Worm (Caenorhabditis elegans) whole organism, L3 larva: ENCODE data around the gene C03B1.10.
A peak's percentile ranks its signal among the peaks of the same experiment; 100 is the strongest.

ENCODE experiments used
- aly-2 ChIP-seq: fragments of 150-350 bp; optimal IDR thresholded peaks from 2 replicates; lab custom pipeline; 2014; ENCODE audit warnings: missing biosample characterization, missing genetic modification characterization
- ama-1 ChIP-seq: fragments of 150-350 bp; optimal IDR thresholded peaks from 2 replicates; lab custom pipeline; 2018
- ceh-16 ChIP-seq: sonication (generic microtip); optimal IDR thresholded peaks from 2 replicates; lab custom pipeline; 2017; ENCODE audit warnings: missing biosample characterization, missing genetic modification characterization
- ceh-28 ChIP-seq: fragments of 150-350 bp; optimal IDR thresholded peaks from 2 replicates; lab custom pipeline; 2014; ENCODE audit warnings: missing biosample characterization, missing genetic modification reagents, missing genetic modification characterization
- ceh-82 ChIP-seq: fragments of 150-350 bp; optimal IDR thresholded peaks from 2 replicates; lab custom pipeline; 2014; ENCODE audit warnings: missing biosample characterization, missing genetic modification characterization
- daf-12 ChIP-seq: fragments of 150-350 bp; optimal IDR thresholded peaks from 2 replicates; lab custom pipeline; 2014; ENCODE audit warnings: missing biosample characterization, missing genetic modification reagents, missing genetic modification characterization
- egl-27 ChIP-seq: sonication (generic microtip); optimal IDR thresholded peaks from 4 replicates; lab custom pipeline; 2017; ENCODE audit warnings: missing biosample characterization, missing genetic modification reagents, missing genetic modification characterization
- egl-5 ChIP-seq: fragments of 150-350 bp; optimal IDR thresholded peaks from 2 replicates; lab custom pipeline; 2017; ENCODE audit warnings: missing biosample characterization, missing genetic modification reagents, missing genetic modification characterization, inconsistent platforms
- elt-1 ChIP-seq: fragments of 150-350 bp; optimal IDR thresholded peaks from 2 replicates; lab custom pipeline; 2014; ENCODE audit warnings: missing biosample characterization, missing genetic modification characterization
- elt-2 ChIP-seq: sonication (generic microtip); optimal IDR thresholded peaks from 2 replicates; lab custom pipeline; 2016; ENCODE audit warnings: missing genetic modification reagents, mild to moderate bottlenecking, missing genetic modification characterization, missing compliant biosample characterization
- elt-3 ChIP-seq, 3 experiments: fragments of 150-350 bp in 1 of 3; sonication (generic microtip) in 2 of 3; optimal IDR thresholded peaks; 2 replicates in 2 of 3; 4 replicates in 1 of 3; lab custom pipeline; 2014 to 2017; ENCODE audit warnings: missing biosample characterization in 3 of 3, missing genetic modification characterization in 3 of 3
- fkh-10 ChIP-seq: sonication (generic microtip); optimal IDR thresholded peaks from 2 replicates; lab custom pipeline; 2017; ENCODE audit warnings: missing biosample characterization, missing genetic modification reagents, missing genetic modification characterization
- fkh-2 ChIP-seq: fragments of 150-350 bp; optimal IDR thresholded peaks from 2 replicates; lab custom pipeline; 2014; ENCODE audit warnings: missing biosample characterization, missing genetic modification reagents, missing genetic modification characterization
- fos-1 ChIP-seq: fragments of 150-350 bp; optimal IDR thresholded peaks from 2 replicates; lab custom pipeline; 2014; ENCODE audit warnings: missing biosample characterization, missing genetic modification characterization
- jun-1 ChIP-seq: fragments of 150-350 bp; optimal IDR thresholded peaks from 2 replicates; lab custom pipeline; 2014; ENCODE audit warnings: missing biosample characterization, missing genetic modification reagents, missing genetic modification characterization
- lin-15B ChIP-seq: fragments of 150-350 bp; optimal IDR thresholded peaks from 2 replicates; lab custom pipeline; 2014; ENCODE audit warnings: missing biosample characterization, missing genetic modification characterization
- lin-39 ChIP-seq: fragments of 150-350 bp; optimal IDR thresholded peaks from 2 replicates; lab custom pipeline; 2018; ENCODE audit warnings: missing biosample characterization, missing genetic modification reagents, missing genetic modification characterization
- lsy-12 ChIP-seq: sonication (generic microtip); optimal IDR thresholded peaks from 2 replicates; lab custom pipeline; 2016; ENCODE audit warnings: mild to moderate bottlenecking, missing genetic modification characterization, missing compliant biosample characterization
- mml-1 ChIP-seq: fragments of 150-350 bp; sonication (generic microtip); optimal IDR thresholded peaks from 3 replicates; lab custom pipeline; 2014; ENCODE audit warnings: missing biosample characterization, missing genetic modification characterization
- nfya-1 ChIP-seq: sonication (generic microtip); optimal IDR thresholded peaks from 2 replicates; lab custom pipeline; 2017; ENCODE audit warnings: missing genetic modification characterization, mild to moderate bottlenecking, missing compliant biosample characterization, antibody characterized with exemption, moderate library complexity; ENCODE audit not compliant: insufficient read depth
- nhr-11 ChIP-seq: fragments of 150-350 bp; optimal IDR thresholded peaks from 2 replicates; lab custom pipeline; 2014; ENCODE audit warnings: missing biosample characterization, missing genetic modification characterization
- nhr-12 ChIP-seq: fragments of 150-350 bp; optimal IDR thresholded peaks from 2 replicates; lab custom pipeline; 2014; ENCODE audit warnings: missing biosample characterization, missing genetic modification characterization
- nhr-23 ChIP-seq: fragments of 150-350 bp; optimal IDR thresholded peaks from 2 replicates; lab custom pipeline; 2014; ENCODE audit warnings: missing biosample characterization, missing genetic modification reagents, missing genetic modification characterization
- nhr-25 ChIP-seq: sonication (generic microtip); optimal IDR thresholded peaks from 2 replicates; lab custom pipeline; 2017; ENCODE audit warnings: missing biosample characterization, missing genetic modification characterization
- nhr-28 ChIP-seq: fragments of 150-350 bp; optimal IDR thresholded peaks from 2 replicates; lab custom pipeline; 2014; ENCODE audit warnings: missing biosample characterization, missing genetic modification characterization
- nhr-43 ChIP-seq: sonication (generic microtip); optimal IDR thresholded peaks from 2 replicates; lab custom pipeline; 2016; ENCODE audit warnings: mild to moderate bottlenecking, missing genetic modification characterization, missing compliant biosample characterization; ENCODE audit not compliant: poor library complexity, severe bottlenecking
- nhr-67 ChIP-seq: fragments of 150-350 bp; optimal IDR thresholded peaks from 2 replicates; lab custom pipeline; 2014; ENCODE audit warnings: missing biosample characterization, missing genetic modification characterization
- nhr-76 ChIP-seq: fragments of 150-350 bp; sonication (generic microtip); optimal IDR thresholded peaks from 5 replicates; lab custom pipeline; 2014; ENCODE audit warnings: missing biosample characterization, missing genetic modification characterization
- nhr-77 ChIP-seq: fragments of 150-350 bp; optimal IDR thresholded peaks from 2 replicates; lab custom pipeline; 2014; ENCODE audit warnings: missing biosample characterization, missing genetic modification characterization
- pha-4 ChIP-seq: fragments of 150-350 bp; optimal IDR thresholded peaks from 2 replicates; lab custom pipeline; 2014; ENCODE audit warnings: missing biosample characterization, missing genetic modification reagents, missing genetic modification characterization
- pqm-1 ChIP-seq: fragments of 150-350 bp; optimal IDR thresholded peaks from 2 replicates; lab custom pipeline; 2017; ENCODE audit warnings: missing biosample characterization, missing genetic modification characterization, inconsistent platforms
- sea-2 ChIP-seq: fragments of 150-350 bp; sonication (generic microtip); optimal IDR thresholded peaks from 4 replicates; lab custom pipeline; 2014; ENCODE audit warnings: missing biosample characterization, missing genetic modification reagents, missing genetic modification characterization
- skn-1 ChIP-seq: fragments of 150-350 bp; optimal IDR thresholded peaks from 2 replicates; lab custom pipeline; 2014; ENCODE audit warnings: missing biosample characterization, missing genetic modification characterization
- unc-39 ChIP-seq: sonication (generic microtip); optimal IDR thresholded peaks from 4 replicates; lab custom pipeline; 2017; ENCODE audit warnings: missing biosample characterization, missing genetic modification characterization
- zag-1 ChIP-seq: fragments of 150-350 bp; optimal IDR thresholded peaks from 2 replicates; lab custom pipeline; 2014; ENCODE audit warnings: missing biosample characterization, missing genetic modification characterization
- ztf-11 ChIP-seq: fragments of 150-350 bp; optimal IDR thresholded peaks from 2 replicates; lab custom pipeline; 2014; ENCODE audit warnings: missing biosample characterization, missing genetic modification characterization
- ztf-4 ChIP-seq: fragments of 150-350 bp; optimal IDR thresholded peaks from 2 replicates; lab custom pipeline; 2014; ENCODE audit warnings: missing biosample characterization, missing genetic modification characterization

Gene C03B1.10

DNA sequence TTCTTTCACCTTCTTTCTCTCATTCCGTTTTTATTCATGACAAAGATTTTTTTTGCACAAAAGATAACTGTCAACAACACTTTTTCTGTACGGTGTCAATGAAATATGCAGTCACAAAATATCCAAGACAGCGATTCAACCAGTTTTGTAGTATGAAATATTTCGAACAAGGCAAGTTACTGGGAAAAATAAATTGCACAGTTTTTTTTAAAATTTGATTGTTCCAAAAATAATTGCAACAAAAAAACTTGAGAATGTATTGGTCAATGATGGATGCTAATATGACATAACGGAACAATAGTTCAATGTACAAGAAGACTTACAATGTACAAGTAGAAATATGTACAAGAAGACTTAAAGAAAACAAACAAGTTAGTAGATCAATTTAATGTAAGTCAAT, 11.9 kb downstream of the C03B1.10 start:
- TF ChIP-seq mml-1 (tag; lab: Kevin White, UChicago) (no peak), egl-5 (no peak), nhr-67 (tag; lab: Kevin White, UChicago) (no peak), ceh-16 (no peak), nhr-43 (tag; lab: Kevin White, UChicago) (no peak), ztf-11 (tag; lab: Kevin White, UChicago) (no peak), fkh-10 (no peak), nhr-28 (tag; lab: Kevin White, UChicago) (no peak), ztf-4 (tag; lab: Kevin White, UChicago) (no peak), ceh-28 (tag; lab: Kevin White, UChicago) (no peak), lsy-12 (no peak), elt-1 (tag; lab: Kevin White, UChicago) (no peak), nhr-23 (tag; lab: Kevin White, UChicago) (no peak), lin-39 (tag; lab: Kevin White, UChicago) (no peak), ceh-82 (tag; lab: Kevin White, UChicago) (no peak), daf-12 (tag; lab: Kevin White, UChicago) (no peak), nhr-12 (tag; lab: Kevin White, UChicago) (no peak), nfya-1 (tag; lab: Kevin White, UChicago) (no peak)

ce11 chrX:6341513-6341912, 16.2 kb downstream of the C03B1.10 start, which contains the start of gene C03B1.7:
Gene C03B1.7, plus strand, starts transcription at chrX:6341813.
- TF ChIP-seq fos-1 (no peak), nhr-23 (tag; lab: Kevin White, UChicago) (no peak), nhr-28 (tag; lab: Kevin White, UChicago) (no peak), nhr-11 (tag; lab: Kevin White, UChicago) (no peak), ztf-11 (tag; lab: Kevin White, UChicago) (no peak), nhr-76 (tag; lab: Kevin White, UChicago) (no peak), ama-1 (lab: Kevin White, UChicago) (no peak), lin-39 (tag; lab: Kevin White, UChicago) (no peak), fkh-2 (tag; lab: Kevin White, UChicago) (no peak)
- TF ChIP-seq, all 47 proteins: peak for 0

- TF ChIP-seq pqm-1: peak; percentile 99
- no peak for TF ChIP-seq zag-1 (tag; lab: Kevin White, UChicago)
- TF ChIP-seq nhr-43 (tag; lab: Kevin White, UChicago): no peak
- no peak for TF ChIP-seq aly-2 (tag; lab: Kevin White, UChicago)
- peak; percentile 16 for TF ChIP-seq egl-27 (tag; lab: Kevin White, UChicago)
- TF ChIP-seq fos-1: no peak
- no peak for TF ChIP-seq nhr-77 (tag; lab: Kevin White, UChicago)
- peak; percentile 30 for TF ChIP-seq pha-4 (tag; lab: Kevin White, UChicago)
- TF ChIP-seq lin-15B (tag; lab: Kevin White, UChicago): no peak
- TF ChIP-seq elt-3 (tag; optimal IDR thresholded peaks at IDR 0.05; lab: Kevin White, UChicago): no peak
- peak; percentile 99 for TF ChIP-seq elt-2 (tag; lab: Kevin White, UChicago)
- TF ChIP-seq ama-1 (lab: Kevin White, UChicago): no peak
- TF ChIP-seq unc-39 (tag; lab: Kevin White, UChicago): no peak
- no peak for TF ChIP-seq ztf-11 (tag; lab: Kevin White, UChicago)
- no peak for TF ChIP-seq lsy-12
Measured at ce11 chrX:6338446-6338845, 19.2 kb downstream of the C03B1.10 start.

ce11 chrX:6337951-6338350, 19.7 kb downstream of the C03B1.10 start, which contains the start of gene C03B1.13:
Gene C03B1.13, minus strand, starts transcription at chrX:6338051.
- TF ChIP-seq lin-15B (tag; lab: Kevin White, UChicago) (no peak), nhr-25 (tag; lab: Kevin White, UChicago) (no peak), skn-1 (tag; lab: Kevin White, UChicago) (no peak), nhr-11 (tag; lab: Kevin White, UChicago) (no peak), ztf-4 (tag; lab: Kevin White, UChicago) (no peak), unc-39 (tag; lab: Kevin White, UChicago) (no peak), fkh-2 (tag; lab: Kevin White, UChicago) (no peak), daf-12 (tag; lab: Kevin White, UChicago) (no peak), sea-2 (GFP tag; lab: Kevin White, UChicago) (no peak), jun-1 (no peak), mml-1 (tag; lab: Kevin White, UChicago) (no peak), nhr-43 (tag; lab: Kevin White, UChicago) (no peak)
